Worm (Caenorhabditis elegans) whole organism, L3 larva: ENCODE data around the gene nhr-166.

Experiments used
- R02D3.7 ChIP-seq: fragments of 150-350 bp; optimal IDR thresholded peaks from 2 replicates; lab custom pipeline; 2014; ENCODE audit warnings: missing biosample characterization, missing genetic modification characterization
- ama-1 ChIP-seq: fragments of 150-350 bp; optimal IDR thresholded peaks from 2 replicates; lab custom pipeline; 2018
- elt-1 ChIP-seq: fragments of 150-350 bp; optimal IDR thresholded peaks from 2 replicates; lab custom pipeline; 2014; ENCODE audit warnings: missing biosample characterization, missing genetic modification characterization
- fkh-10 ChIP-seq: sonication (generic microtip); optimal IDR thresholded peaks from 2 replicates; lab custom pipeline; 2017; ENCODE audit warnings: missing biosample characterization, missing genetic modification reagents, missing genetic modification characterization
- fos-1 ChIP-seq: fragments of 150-350 bp; optimal IDR thresholded peaks from 2 replicates; lab custom pipeline; 2014; ENCODE audit warnings: missing biosample characterization, missing genetic modification characterization
- mdl-1 ChIP-seq: fragments of 150-350 bp; optimal IDR thresholded peaks from 2 replicates; lab custom pipeline; 2014; ENCODE audit warnings: missing biosample characterization, missing genetic modification characterization
- nhr-25 ChIP-seq: sonication (generic microtip); optimal IDR thresholded peaks from 2 replicates; lab custom pipeline; 2017; ENCODE audit warnings: missing biosample characterization, missing genetic modification characterization
- nhr-28 ChIP-seq: fragments of 150-350 bp; optimal IDR thresholded peaks from 2 replicates; lab custom pipeline; 2014; ENCODE audit warnings: missing biosample characterization, missing genetic modification characterization
- nhr-77 ChIP-seq: fragments of 150-350 bp; optimal IDR thresholded peaks from 2 replicates; lab custom pipeline; 2014; ENCODE audit warnings: missing biosample characterization, missing genetic modification characterization
- pqm-1 ChIP-seq: fragments of 150-350 bp; optimal IDR thresholded peaks from 2 replicates; lab custom pipeline; 2017; ENCODE audit warnings: missing biosample characterization, missing genetic modification characterization, inconsistent platforms
- snpc-4 ChIP-seq: fragments of 150-350 bp; optimal IDR thresholded peaks from 2 replicates; lab custom pipeline; 2014; ENCODE audit warnings: missing biosample characterization, missing genetic modification characterization
- zag-1 ChIP-seq: fragments of 150-350 bp; optimal IDR thresholded peaks from 2 replicates; lab custom pipeline; 2014; ENCODE audit warnings: missing biosample characterization, missing genetic modification characterization
- ztf-4 ChIP-seq: fragments of 150-350 bp; optimal IDR thresholded peaks from 2 replicates; lab custom pipeline; 2014; ENCODE audit warnings: missing biosample characterization, missing genetic modification characterization

ce11 chrII:3906615-3907190, 26.7 kb downstream of the nhr-166 start, which contains the start of the genes F53C3.11 and fbxb-103:
- TF ChIP-seq pqm-1 (tag; lab: Kevin White, UChicago) = no peak
- TF ChIP-seq zag-1 = no peak
- no peak for TF ChIP-seq nhr-28 (tag; lab: Kevin White, UChicago)
- TF ChIP-seq nhr-25 = no peak
- TF ChIP-seq R02D3.7 = no peak
- TF ChIP-seq elt-1 (tag; lab: Kevin White, UChicago) = no peak
- TF ChIP-seq nhr-77 (tag; lab: Kevin White, UChicago) = no peak
- no peak for TF ChIP-seq mdl-1 (tag; lab: Kevin White, UChicago)
- TF ChIP-seq snpc-4 (tag; lab: Kevin White, UChicago) = no peak
- no peak for TF ChIP-seq ama-1 (lab: Kevin White, UChicago)
- TF ChIP-seq ztf-4 = no peak
- no peak for TF ChIP-seq fos-1 (tag; lab: Kevin White, UChicago)
- no peak for TF ChIP-seq fkh-10
